Worm (Caenorhabditis elegans): Measurements from ENCODE around the gene srh-269.

srh-269 gene

DNA sequence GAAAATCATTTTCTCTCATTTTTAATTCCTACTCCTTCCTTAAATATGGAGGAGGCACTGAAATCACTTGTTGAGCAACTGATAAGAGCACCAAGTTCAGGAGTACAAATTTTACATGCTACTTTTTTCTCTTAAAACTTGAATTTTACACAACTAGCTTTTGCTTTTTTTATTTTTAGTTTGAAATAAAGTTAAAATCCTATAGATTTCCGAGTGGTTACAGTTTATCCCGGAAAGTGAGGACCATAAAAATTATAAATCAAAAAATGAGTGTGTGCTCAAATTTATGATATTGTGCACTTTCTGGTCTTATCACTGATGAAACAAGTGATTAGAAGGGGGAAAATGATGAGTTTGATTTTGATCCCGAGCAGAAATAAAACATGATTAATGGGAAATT lies 36.1 kb upstream of the srh-269 start, which contains the start of gene oac-53:
Gene oac-53, minus strand, starts transcription at position 9 of the 400 bp plus-strand sequence.
- TF ChIP-seq fos-1 (tag; optimal IDR thresholded peaks at IDR 0.05) (peak; percentile 69), mdl-1 (tag; optimal IDR thresholded peaks at IDR 0.05) (no peak), nhr-21 (tag; optimal IDR thresholded peaks at IDR 0.05) (no peak)

DNA sequence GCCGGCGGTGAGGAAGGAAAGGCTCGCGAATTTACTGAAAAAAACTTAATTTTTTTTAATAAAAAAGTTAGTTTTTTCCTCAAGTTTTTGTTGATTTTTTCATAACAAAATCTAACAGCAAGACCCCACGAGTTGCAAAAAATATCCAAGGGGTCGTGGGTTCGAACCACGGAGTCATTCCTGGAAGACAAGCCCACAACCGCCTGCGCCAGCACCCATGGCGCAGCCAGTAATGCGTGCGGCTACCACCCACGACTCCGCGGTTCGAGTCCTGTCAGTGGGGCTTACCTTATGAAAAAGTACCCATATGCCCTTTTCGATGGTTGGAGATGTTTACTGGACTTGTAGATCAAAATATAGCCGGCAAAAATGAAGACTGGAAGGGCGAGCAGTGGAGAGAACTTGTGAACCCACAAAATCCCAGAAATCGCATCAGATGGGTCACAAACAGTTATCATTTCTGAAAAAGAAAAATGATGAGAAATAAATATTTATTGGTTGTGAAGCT lies 31.0 kb upstream of the srh-269 start, which contains the start of gene Y70C5A.2:
Gene Y70C5A.2, minus strand, starts transcription at position 458 of the 508 bp plus-strand sequence.
- no peak for TF ChIP-seq R02D3.7 (tag; optimal IDR thresholded peaks at IDR 0.05)
- TF ChIP-seq egl-27 (tag; optimal IDR thresholded peaks at IDR 0.05) = no peak
- TF ChIP-seq lsy-2 (tag; optimal IDR thresholded peaks at IDR 0.05) = no peak
- no peak for TF ChIP-seq peb-1 (tag; optimal IDR thresholded peaks at IDR 0.05)
- TF ChIP-seq unc-39 (tag; optimal IDR thresholded peaks at IDR 0.05) = no peak
- no peak for TF ChIP-seq unc-62 (GFP tag; optimal IDR thresholded peaks at IDR 0.05)
- no peak for TF ChIP-seq Y55F3AM.14 (GFP tag; optimal IDR thresholded peaks at IDR 0.05)
- no peak for TF ChIP-seq mdl-1 (tag; optimal IDR thresholded peaks at IDR 0.05)
- TF ChIP-seq fos-1 (tag; optimal IDR thresholded peaks at IDR 0.05) = no peak

DNA sequence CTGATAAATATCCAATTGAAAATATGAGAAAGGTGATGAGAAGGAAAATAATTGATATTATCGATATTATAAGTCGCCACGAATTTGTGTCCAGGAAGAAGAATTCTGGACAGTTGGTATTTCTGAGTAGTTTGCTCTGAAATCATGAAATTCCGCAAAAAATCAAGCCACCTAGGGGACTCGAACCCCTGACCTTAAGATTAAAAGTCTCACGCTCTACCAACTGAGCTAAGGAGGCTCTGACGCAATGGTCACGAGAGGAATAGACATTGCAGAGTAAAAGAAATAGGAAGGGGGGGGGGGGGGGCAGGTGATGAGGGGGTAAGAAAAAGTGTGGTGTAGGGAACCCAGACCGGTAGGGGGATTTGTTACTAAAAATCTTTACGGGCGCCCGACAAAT lies 30.1 kb upstream of the srh-269 start:
- TF ChIP-seq ceh-16 (tag; optimal IDR thresholded peaks at IDR 0.05) (no peak), mbf-1 (tag; optimal IDR thresholded peaks at IDR 0.05) (no peak), ZK546.5 (tag; optimal IDR thresholded peaks at IDR 0.05) (no peak), lin-13 (GFP tag; optimal IDR thresholded peaks at IDR 0.05) (no peak), lin-39 (tag; optimal IDR thresholded peaks at IDR 0.05) (no peak), crh-2 (tag; optimal IDR thresholded peaks at IDR 0.05) (no peak), nhr-23 (tag; optimal IDR thresholded peaks at IDR 0.05) (no peak), elt-3 (tag; optimal IDR thresholded peaks at IDR 0.05) (no peak), fos-1 (tag; optimal IDR thresholded peaks at IDR 0.05) (no peak)

DNA sequence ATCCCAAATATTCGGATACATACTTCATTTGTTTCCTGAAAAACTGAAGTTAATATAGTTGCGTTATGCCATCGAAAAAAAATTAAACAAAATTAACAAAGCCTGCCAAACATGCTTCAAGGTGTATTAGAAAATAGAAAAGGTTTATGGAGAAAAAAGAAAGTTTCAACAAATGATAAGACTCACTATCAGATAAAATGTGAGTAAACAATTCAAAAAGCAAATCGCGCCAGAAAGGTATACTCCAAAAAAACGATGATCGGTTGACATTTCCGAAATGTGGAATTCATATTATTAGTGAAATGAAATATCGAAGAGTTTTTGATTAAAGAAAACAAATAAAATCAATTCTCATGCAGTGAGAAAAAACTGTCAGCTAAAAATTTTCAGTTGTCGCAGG lies 29.0 kb upstream of the srh-269 start, which contains the start of gene Y70C5A.3:
Gene Y70C5A.3, minus strand, starts transcription at position 50 of the 400 bp plus-strand sequence.
- TF ChIP-seq fos-1 (tag; optimal IDR thresholded peaks at IDR 0.05) = peak; percentile 22
- TF ChIP-seq nhr-129 (tag; optimal IDR thresholded peaks at IDR 0.05) = no peak

DNA sequence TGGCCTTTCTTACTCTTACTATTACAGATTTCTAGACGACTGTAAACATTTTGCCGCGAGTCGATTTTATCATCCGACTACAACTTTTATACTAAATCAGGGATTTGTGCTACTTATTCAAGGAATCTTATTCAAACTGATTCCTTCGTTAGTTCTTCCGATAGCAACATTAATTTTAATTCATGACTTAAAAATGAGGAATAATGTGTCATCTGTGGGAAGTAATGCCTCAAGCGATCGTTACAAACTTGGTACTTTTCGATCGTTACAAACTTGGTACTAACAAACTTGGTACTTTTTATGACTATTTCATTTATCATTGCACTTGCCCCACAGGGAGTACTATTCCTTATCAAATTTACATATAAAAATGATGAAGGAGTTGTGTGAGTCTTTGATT lies 25.6 kb upstream of the srh-269 start, which contains the start of gene Y70C5A.4:
Gene Y70C5A.4, plus strand, starts transcription at position 301 of the 400 bp plus-strand sequence.
- no peak for TF ChIP-seq ztf-11 (tag; optimal IDR thresholded peaks at IDR 0.05)
- TF ChIP-seq unc-62 (GFP tag; optimal IDR thresholded peaks at IDR 0.05) = no peak
- TF ChIP-seq mab-5 (tag; optimal IDR thresholded peaks at IDR 0.05) = no peak
- no peak for TF ChIP-seq sma-3 (GFP tag; optimal IDR thresholded peaks at IDR 0.05)
- no peak for TF ChIP-seq elt-1 (tag; optimal IDR thresholded peaks at IDR 0.05)
- no peak for TF ChIP-seq lin-13 (GFP tag; optimal IDR thresholded peaks at IDR 0.05)
- no peak for TF ChIP-seq unc-55 (GFP tag; optimal IDR thresholded peaks at IDR 0.05)
- no peak for TF ChIP-seq nhr-11 (tag; optimal IDR thresholded peaks at IDR 0.05)
- no peak for TF ChIP-seq sem-4 (tag; optimal IDR thresholded peaks at IDR 0.05)
- no peak for TF ChIP-seq nhr-12 (tag; optimal IDR thresholded peaks at IDR 0.05)
- no peak for TF ChIP-seq ztf-4 (tag; optimal IDR thresholded peaks at IDR 0.05)
- TF ChIP-seq nhr-6 (tag; optimal IDR thresholded peaks at IDR 0.05) = no peak
- no peak for TF ChIP-seq nhr-23 (tag; optimal IDR thresholded peaks at IDR 0.05)
- no peak for TF ChIP-seq gmeb-1 (tag; optimal IDR thresholded peaks at IDR 0.05)
- TF ChIP-seq blmp-1 (tag; optimal IDR thresholded peaks at IDR 0.05; ENCODE audit: insufficient read depth) = no peak
- TF ChIP-seq aly-2 (tag; optimal IDR thresholded peaks at IDR 0.05) = no peak
- TF ChIP-seq fos-1 (tag; optimal IDR thresholded peaks at IDR 0.05) = no peak
- TF ChIP-seq dmd-4 (tag; optimal IDR thresholded peaks at IDR 0.05) = no peak
- no peak for TF ChIP-seq skn-1 (tag; optimal IDR thresholded peaks at IDR 0.05)
- TF ChIP-seq nhr-10 (tag; optimal IDR thresholded peaks at IDR 0.05) = no peak

Measured in whole organism, L2 larva.